Worm (Caenorhabditis elegans): ENCODE data around the gene F40G9.7.

DNA sequence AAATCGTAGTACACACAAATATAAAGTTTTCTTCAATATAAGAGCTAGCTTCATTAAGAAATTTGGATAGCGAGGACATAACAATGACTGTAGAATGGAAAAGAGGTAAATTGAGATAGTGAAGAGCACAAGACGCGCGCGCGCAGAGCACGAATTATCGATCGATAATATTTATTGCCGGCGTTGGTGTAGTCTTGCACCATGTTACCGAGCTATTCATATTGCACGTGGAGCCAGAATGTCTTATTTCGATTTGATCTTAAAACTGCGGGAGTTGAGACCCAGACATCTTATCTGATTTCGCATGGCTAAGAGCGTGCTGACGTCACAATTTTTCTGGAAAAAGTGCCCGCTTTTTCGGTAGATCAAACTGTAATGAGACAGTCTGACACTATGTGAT, 4.0 kb downstream of the F40G9.7 start, which contains the start of gene F40G9.18:
- no peak for TF ChIP-seq ceh-14 (tag; optimal IDR thresholded peaks at IDR 0.05)
- no peak for TF ChIP-seq ttx-3 (tag; optimal IDR thresholded peaks at IDR 0.05)
- no peak for TF ChIP-seq tbx-2 (tag; optimal IDR thresholded peaks at IDR 0.05)
- TF ChIP-seq K09A11.1 (tag; optimal IDR thresholded peaks at IDR 0.05; ENCODE audit: insufficient read depth): no peak
- TF ChIP-seq dmd-4 (tag; optimal IDR thresholded peaks at IDR 0.05; ENCODE audit: borderline replicate concordance): no peak
- no peak for TF ChIP-seq fax-1 (tag; optimal IDR thresholded peaks at IDR 0.05)
- no peak for TF ChIP-seq ceh-31 (tag; optimal IDR thresholded peaks at IDR 0.05)
- TF ChIP-seq elt-2 (tag; optimal IDR thresholded peaks at IDR 0.05): no peak
- no peak for TF ChIP-seq fkh-6 (tag; optimal IDR thresholded peaks at IDR 0.05)
- no peak for TF ChIP-seq eyg-1 (tag; optimal IDR thresholded peaks at IDR 0.05)
- no peak for TF ChIP-seq unc-55 (GFP tag; optimal IDR thresholded peaks at IDR 0.05)
- TF ChIP-seq fkh-10 (GFP tag; optimal IDR thresholded peaks at IDR 0.05): no peak
- no peak for TF ChIP-seq ceh-18 (tag; optimal IDR thresholded peaks at IDR 0.05)
- no peak for TF ChIP-seq ahr-1 (tag; optimal IDR thresholded peaks at IDR 0.05)
